Worm (Caenorhabditis elegans) whole organism, L2 larva: Measurements from ENCODE around the gene ndua-8.

Experiments used
- C34F6.9 ChIP-seq: fragments of 150-350 bp; optimal IDR thresholded peaks from 2 replicates; lab custom pipeline; 2014; ENCODE audit warnings: missing biosample characterization, missing genetic modification characterization
- F13H6.1 ChIP-seq: sonication (generic microtip); optimal IDR thresholded peaks from 2 replicates; lab custom pipeline; 2016; ENCODE audit warnings: missing genetic modification characterization, missing compliant biosample characterization
- R02D3.7 ChIP-seq: fragments of 150-350 bp; optimal IDR thresholded peaks from 2 replicates; lab custom pipeline; 2014; ENCODE audit warnings: missing biosample characterization, missing genetic modification characterization
- ZK546.5 ChIP-seq: sonication (generic microtip); optimal IDR thresholded peaks from 2 replicates; lab custom pipeline; 2017; ENCODE audit warnings: missing biosample characterization, missing genetic modification characterization
- alr-1 ChIP-seq: fragments of 150-350 bp; optimal IDR thresholded peaks from 2 replicates; lab custom pipeline; 2014; ENCODE audit warnings: missing biosample characterization, missing genetic modification characterization
- ceh-16 ChIP-seq: fragments of 150-350 bp; optimal IDR thresholded peaks from 2 replicates; lab custom pipeline; 2014; ENCODE audit warnings: missing biosample characterization, missing genetic modification characterization
- ceh-82 ChIP-seq: fragments of 150-350 bp; optimal IDR thresholded peaks from 2 replicates; lab custom pipeline; 2014; ENCODE audit warnings: missing biosample characterization, missing genetic modification characterization
- crh-2 ChIP-seq: sonication (generic microtip); optimal IDR thresholded peaks from 2 replicates; lab custom pipeline; 2017; ENCODE audit warnings: missing biosample characterization, missing genetic modification characterization
- egl-27 ChIP-seq: sonication (generic microtip); optimal IDR thresholded peaks from 3 replicates; lab custom pipeline; 2017; ENCODE audit warnings: missing biosample characterization, missing genetic modification reagents, missing genetic modification characterization
- fos-1 ChIP-seq: fragments of 150-350 bp; optimal IDR thresholded peaks from 2 replicates; lab custom pipeline; 2014; ENCODE audit warnings: missing biosample characterization, missing genetic modification characterization
- gmeb-1 ChIP-seq: fragments of 150-350 bp; optimal IDR thresholded peaks from 2 replicates; lab custom pipeline; 2014; ENCODE audit warnings: missing biosample characterization, missing genetic modification characterization
- lin-11 ChIP-seq: fragments of 150-350 bp; sonication (generic microtip); optimal IDR thresholded peaks from 2 replicates; lab custom pipeline; 2014; ENCODE audit warnings: missing biosample characterization, missing genetic modification characterization, inconsistent platforms, mixed read lengths
- lin-13 ChIP-seq: fragments of 150-350 bp; optimal IDR thresholded peaks from 2 replicates; lab custom pipeline; 2014; ENCODE audit warnings: missing biosample characterization, missing genetic modification reagents, missing genetic modification characterization
- lin-39 ChIP-seq: fragments of 150-350 bp; optimal IDR thresholded peaks from 2 replicates; lab custom pipeline; 2014; ENCODE audit warnings: missing biosample characterization, missing genetic modification reagents, missing genetic modification characterization
- lsy-2 ChIP-seq, 2 experiments: fragments of 150-350 bp in 1 of 2; sonication (generic microtip) in 1 of 2; optimal IDR thresholded peaks; 2 replicates each; lab custom pipeline; 2014 to 2017; ENCODE audit warnings: missing biosample characterization in 2 of 2, missing genetic modification characterization in 2 of 2
- mab-5 ChIP-seq: fragments of 150-350 bp; optimal IDR thresholded peaks from 2 replicates; lab custom pipeline; 2014; ENCODE audit warnings: missing biosample characterization, missing genetic modification characterization
- mbf-1 ChIP-seq: sonication (generic microtip); optimal IDR thresholded peaks from 2 replicates; lab custom pipeline; 2017; ENCODE audit warnings: missing biosample characterization, missing genetic modification characterization
- mdl-1 ChIP-seq, 2 experiments: fragments of 150-350 bp in 1 of 2; sonication (generic microtip) in 1 of 2; optimal IDR thresholded peaks; 2 replicates each; lab custom pipeline; 2017; ENCODE audit warnings: missing biosample characterization in 2 of 2, missing genetic modification characterization in 2 of 2
- nhr-11 ChIP-seq: fragments of 150-350 bp; optimal IDR thresholded peaks from 2 replicates; lab custom pipeline; 2014; ENCODE audit warnings: missing biosample characterization, missing genetic modification characterization
- nhr-12 ChIP-seq: fragments of 150-350 bp; optimal IDR thresholded peaks from 2 replicates; lab custom pipeline; 2014; ENCODE audit warnings: missing biosample characterization, missing genetic modification characterization
- nhr-129 ChIP-seq: fragments of 150-350 bp; optimal IDR thresholded peaks from 2 replicates; lab custom pipeline; 2014; ENCODE audit warnings: missing biosample characterization, missing genetic modification characterization
- nhr-23 ChIP-seq: fragments of 150-350 bp; optimal IDR thresholded peaks from 2 replicates; lab custom pipeline; 2014; ENCODE audit warnings: missing biosample characterization, missing genetic modification reagents, missing genetic modification characterization
- nhr-237 ChIP-seq: fragments of 150-350 bp; optimal IDR thresholded peaks from 2 replicates; lab custom pipeline; 2014; ENCODE audit warnings: missing biosample characterization, missing genetic modification characterization
- nhr-25 ChIP-seq: fragments of 150-350 bp; sonication (generic microtip); optimal IDR thresholded peaks from 3 replicates; lab custom pipeline; 2014; ENCODE audit warnings: missing biosample characterization, missing genetic modification characterization
- nhr-77 ChIP-seq: fragments of 150-350 bp; optimal IDR thresholded peaks from 2 replicates; lab custom pipeline; 2014; ENCODE audit warnings: missing biosample characterization, missing genetic modification characterization
- peb-1 ChIP-seq: fragments of 150-350 bp; optimal IDR thresholded peaks from 2 replicates; lab custom pipeline; 2014; ENCODE audit warnings: missing biosample characterization, missing genetic modification characterization
- sem-4 ChIP-seq: fragments of 150-350 bp; optimal IDR thresholded peaks from 2 replicates; lab custom pipeline; 2014; ENCODE audit warnings: missing biosample characterization, missing genetic modification reagents, missing genetic modification characterization
- skn-1 ChIP-seq: sonication (generic microtip); optimal IDR thresholded peaks from 2 replicates; lab custom pipeline; 2017; ENCODE audit warnings: missing biosample characterization, missing genetic modification characterization
- sma-9 ChIP-seq, 2 experiments: fragments of 150-350 bp in 1 of 2; sonication (generic microtip) in 1 of 2; optimal IDR thresholded peaks; 2 replicates each; lab custom pipeline; 2014 to 2016; ENCODE audit warnings: missing genetic modification characterization in 2 of 2, mild to moderate bottlenecking in 1 of 2, missing biosample characterization in 1 of 2, missing compliant biosample characterization in 1 of 2, missing genetic modification reagents in 1 of 2, moderate library complexity in 1 of 2
- snpc-4 ChIP-seq: fragments of 150-350 bp; optimal IDR thresholded peaks from 2 replicates; lab custom pipeline; 2014; ENCODE audit warnings: missing biosample characterization, missing genetic modification characterization
- unc-39 ChIP-seq: fragments of 150-350 bp; optimal IDR thresholded peaks from 2 replicates; lab custom pipeline; 2014; ENCODE audit warnings: missing biosample characterization, missing genetic modification characterization
- unc-55 ChIP-seq: fragments of 150-350 bp; sonication (generic microtip); optimal IDR thresholded peaks from 3 replicates; lab custom pipeline; 2014; ENCODE audit warnings: missing biosample characterization, missing genetic modification reagents, missing genetic modification characterization
- zag-1 ChIP-seq: fragments of 150-350 bp; optimal IDR thresholded peaks from 2 replicates; lab custom pipeline; 2014; ENCODE audit warnings: missing biosample characterization, missing genetic modification characterization
- ztf-11 ChIP-seq: sonication (generic microtip); optimal IDR thresholded peaks from 2 replicates; lab custom pipeline; 2017; ENCODE audit warnings: missing biosample characterization, missing genetic modification characterization

Gene ndua-8

DNA sequence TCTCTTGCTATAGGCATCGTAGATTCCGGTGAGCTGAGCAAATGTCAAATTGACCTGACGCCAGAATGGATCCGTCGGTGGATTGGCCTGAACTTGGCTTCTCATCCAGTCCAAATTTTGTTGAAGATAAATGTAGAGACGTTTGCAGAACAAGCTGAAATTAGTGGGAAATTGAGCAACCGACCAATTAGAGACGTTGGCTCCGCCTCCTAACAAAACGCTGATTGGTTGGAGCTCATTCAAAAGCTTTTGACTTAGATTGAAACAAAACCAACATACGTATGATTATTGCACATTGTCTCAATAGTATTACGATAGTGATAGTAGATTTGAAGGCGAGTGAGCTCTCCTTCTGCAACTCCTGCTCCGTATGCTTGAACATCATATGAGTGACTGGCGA lies 22.4 kb upstream of the ndua-8 start:
- TF ChIP-seq lsy-2 (tag; optimal IDR thresholded peaks at IDR 0.05; lab: Kevin White, UChicago) = no peak
- TF ChIP-seq mab-5 = no peak
- no peak for TF ChIP-seq skn-1 (tag; lab: Kevin White, UChicago)
- no peak for TF ChIP-seq fos-1
- no peak for TF ChIP-seq gmeb-1 (tag; lab: Kevin White, UChicago)
- TF ChIP-seq nhr-129 (tag; lab: Kevin White, UChicago) = no peak
- no peak for TF ChIP-seq nhr-237 (tag; lab: Kevin White, UChicago)
- TF ChIP-seq nhr-11 (tag; lab: Kevin White, UChicago) = no peak
- no peak for TF ChIP-seq peb-1 (tag; lab: Kevin White, UChicago)
- TF ChIP-seq nhr-25 (tag; lab: Kevin White, UChicago) = no peak

DNA sequence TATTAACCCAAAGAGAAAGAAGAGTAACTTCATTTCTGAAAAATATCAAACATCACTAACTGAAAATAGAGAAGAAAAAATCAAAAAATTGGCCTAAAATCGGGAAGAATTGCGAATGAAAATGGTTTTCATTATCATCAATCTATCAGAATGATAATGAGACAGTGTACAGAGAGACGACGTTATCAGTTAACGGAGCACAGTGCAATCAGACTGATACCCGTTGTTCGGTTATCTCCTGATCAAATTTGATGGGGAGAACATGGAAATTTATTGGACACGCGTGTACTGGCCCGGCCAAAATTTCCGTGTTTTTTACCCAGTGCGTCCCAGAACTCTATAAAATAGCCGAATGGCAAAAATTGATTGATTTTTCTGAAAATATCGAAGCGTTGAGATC lies 20.9 kb upstream of the ndua-8 start, which contains the start of gene Y54F10AM.8:
Gene Y54F10AM.8, minus strand, starts transcription at position 35 of the 400 bp plus-strand sequence.
- TF ChIP-seq lin-11 (tag; lab: Kevin White, UChicago) = no peak
- TF ChIP-seq skn-1 (tag; lab: Kevin White, UChicago) = peak; percentile 20
- TF ChIP-seq gmeb-1 (tag; lab: Kevin White, UChicago) = peak; percentile 4
- no peak for TF ChIP-seq nhr-77
- TF ChIP-seq fos-1 = peak; percentile 87
- no peak for TF ChIP-seq peb-1 (tag; lab: Kevin White, UChicago)
- TF ChIP-seq ceh-82 = no peak

DNA sequence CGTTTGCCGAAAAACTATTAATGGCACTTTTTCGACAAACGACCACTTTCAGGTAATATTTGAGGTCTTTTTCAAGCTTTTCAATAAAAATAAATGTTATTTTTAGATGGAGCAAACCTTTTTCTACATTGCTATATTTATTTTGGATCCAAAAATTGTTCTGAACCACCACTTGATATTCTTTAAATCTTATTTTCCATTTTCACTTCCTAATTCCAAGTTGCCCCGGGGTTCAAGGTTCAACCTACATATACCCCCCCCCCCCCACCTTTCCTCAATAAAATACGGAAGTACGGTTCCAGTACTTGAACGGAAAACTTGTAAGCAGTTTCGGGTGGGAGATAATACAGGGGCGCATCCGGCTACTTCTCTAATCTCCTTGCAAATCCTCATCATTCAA lies 20.3 kb upstream of the ndua-8 start, which contains the start of gene Y54F10AM.6:
Gene Y54F10AM.6, plus strand, starts transcription at position 301 of the 400 bp plus-strand sequence.
- no peak for TF ChIP-seq mbf-1
- TF ChIP-seq lin-39 (tag; lab: Kevin White, UChicago) = no peak
- no peak for TF ChIP-seq crh-2 (tag; lab: Kevin White, UChicago)
- no peak for TF ChIP-seq nhr-12 (tag; lab: Kevin White, UChicago)

DNA sequence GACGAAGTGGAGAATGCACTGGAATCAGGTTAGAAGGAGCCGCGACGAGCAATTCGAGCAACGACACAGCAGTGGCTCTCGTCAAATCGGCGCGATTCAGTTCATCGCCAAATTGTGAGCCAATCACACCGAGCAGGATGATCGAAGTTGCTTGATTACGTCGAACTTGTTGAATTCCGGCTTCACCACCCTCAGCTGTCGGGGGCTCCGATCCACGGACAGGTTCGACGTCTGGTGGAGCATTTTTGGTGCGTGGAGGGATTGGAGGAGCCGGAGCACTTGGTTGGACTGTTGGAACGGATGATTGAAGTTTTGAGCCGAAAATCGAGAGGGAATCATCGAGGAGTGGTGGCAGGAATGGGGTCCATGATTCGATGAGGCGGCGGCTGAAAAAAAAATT lies 13.4 kb upstream of the ndua-8 start:
- TF ChIP-seq mdl-1 (tag; optimal IDR thresholded peaks at IDR 0.05; lab: Kevin White, UChicago) = no peak
- TF ChIP-seq nhr-25 (tag; lab: Kevin White, UChicago) = no peak
- no peak for TF ChIP-seq nhr-23 (tag; lab: Kevin White, UChicago)

DNA sequence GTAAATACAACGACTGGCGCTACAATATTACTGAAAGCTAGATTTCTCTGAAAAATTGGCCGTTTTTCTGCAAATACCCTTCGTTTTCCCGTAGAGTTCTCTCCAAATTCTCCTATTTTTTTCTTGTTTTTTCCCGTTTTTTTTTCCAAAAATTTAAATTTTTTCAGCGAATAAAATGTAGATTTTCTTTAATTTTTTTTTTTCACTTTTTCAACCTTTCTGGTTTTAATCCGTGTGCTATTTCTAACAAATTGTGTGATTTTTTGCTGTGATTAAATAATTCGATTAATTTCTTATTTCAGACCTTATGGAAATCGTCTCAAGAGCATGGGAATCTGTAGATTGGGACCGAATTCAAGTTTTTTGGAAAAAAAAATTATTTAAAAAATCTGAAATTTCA lies 1.4 kb downstream of the ndua-8 start, which contains the start of gene cone-1:
Gene cone-1, plus strand, starts transcription at position 301 of the 400 bp plus-strand sequence.
- TF ChIP-seq ztf-11 (tag; lab: Kevin White, UChicago) (no peak), ceh-16 (tag; lab: Kevin White, UChicago) (no peak), sma-9 (GFP tag; optimal IDR thresholded peaks at IDR 0.05; lab: Kevin White, UChicago) (no peak), sma-9 (tag; optimal IDR thresholded peaks at IDR 0.05; lab: Kevin White, UChicago) (no peak), nhr-25 (tag; lab: Kevin White, UChicago) (no peak), nhr-77 (no peak), unc-39 (tag; lab: Kevin White, UChicago) (no peak), skn-1 (tag; lab: Kevin White, UChicago) (no peak), snpc-4 (no peak), nhr-23 (tag; lab: Kevin White, UChicago) (no peak), lin-11 (tag; lab: Kevin White, UChicago) (no peak), egl-27 (tag; lab: Kevin White, UChicago) (no peak), mbf-1 (no peak), F13H6.1 (tag; lab: Kevin White, UChicago) (no peak)

DNA sequence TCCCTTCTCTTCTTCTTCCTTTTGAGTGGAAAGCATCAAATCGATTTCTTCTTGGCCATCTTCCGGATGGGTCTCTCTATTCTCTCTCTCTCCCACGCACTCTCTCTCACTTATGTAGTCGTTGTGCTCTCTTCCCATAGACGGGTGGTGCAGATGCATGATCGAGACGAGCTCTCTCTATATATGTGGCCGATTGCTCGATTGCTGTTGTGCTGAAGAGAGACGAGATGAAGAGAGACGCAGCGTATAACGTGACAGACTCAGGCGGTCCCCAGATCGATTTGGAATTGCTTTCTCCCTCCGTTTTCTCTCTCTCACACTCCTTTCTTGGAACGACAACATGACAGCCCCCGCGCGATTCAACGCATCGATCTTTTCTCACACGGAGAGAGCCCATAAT lies 3.9 kb downstream of the ndua-8 start:
- TF ChIP-seq alr-1 (tag; lab: Kevin White, UChicago) (no peak), lsy-2 (tag; optimal IDR thresholded peaks at IDR 0.05; lab: Kevin White, UChicago) (peak in 1 of 2 experiments; percentile 54), sem-4 (tag; lab: Kevin White, UChicago) (no peak), unc-55 (GFP tag; lab: Kevin White, UChicago) (peak; percentile 56), zag-1 (tag; lab: Kevin White, UChicago) (peak; percentile 69), ceh-82 (no peak), nhr-129 (tag; lab: Kevin White, UChicago) (peak; percentile 61), C34F6.9 (tag; lab: Kevin White, UChicago) (peak; percentile 87), mab-5 (peak; percentile 54), R02D3.7 (tag; lab: Kevin White, UChicago) (no peak), mdl-1 (tag; optimal IDR thresholded peaks at IDR 0.05; lab: Kevin White, UChicago) (peak in 1 of 2 experiments; percentile 41), sma-9 (GFP tag; optimal IDR thresholded peaks at IDR 0.05; lab: Kevin White, UChicago) (no peak), sma-9 (tag; optimal IDR thresholded peaks at IDR 0.05; lab: Kevin White, UChicago) (no peak), ZK546.5 (tag; lab: Kevin White, UChicago) (no peak), lin-13 (peak; percentile 48), crh-2 (tag; lab: Kevin White, UChicago) (peak; percentile 43), skn-1 (tag; lab: Kevin White, UChicago) (no peak), lin-11 (tag; lab: Kevin White, UChicago) (peak; percentile 73)
